Fruit fly (Drosophila melanogaster) whole organism, embryonic: ENCODE measurements around the gene CG6607.

Experiments used
- Awh ChIP-seq: fragments of 200-800 bp; sonication (Bioruptor generic); IDR thresholded peaks from 2 replicates; pipeline ENCODE4, ENCODE4 v1.3.6; 2022; ENCODE audit warnings: missing biosample characterization, missing genetic modification characterization
- B-H2 ChIP-seq: fragments of 200-800 bp; sonication (Bioruptor generic); optimal IDR thresholded peaks from 2 replicates; lab custom pipeline; 2018; ENCODE audit warnings: missing biosample characterization, mild to moderate bottlenecking, missing genetic modification characterization
- CG10366 ChIP-seq: fragments of 200-800 bp; sonication (Bioruptor generic); IDR thresholded peaks from 2 replicates; pipeline ENCODE4 v1.3.6; 2022; ENCODE audit warnings: missing biosample characterization, missing genetic modification characterization
- CG11456 ChIP-seq: fragments of 200-800 bp; sonication (Bioruptor generic); IDR thresholded peaks from 3 replicates; pipeline ENCODE4 v1.3.6; 2022; ENCODE audit warnings: missing biosample characterization, missing genetic modification characterization
- CG11695 ChIP-seq: fragments of 200-800 bp; sonication (Bioruptor generic); IDR thresholded peaks from 3 replicates; pipeline ENCODE4 v1.3.6; 2022; ENCODE audit warnings: missing biosample characterization, missing genetic modification characterization
- CG1233 ChIP-seq: fragments of 200-800 bp; sonication (Bioruptor generic); optimal IDR thresholded peaks from 4 replicates; lab custom pipeline; 2018; ENCODE audit warnings: missing biosample characterization, mild to moderate bottlenecking, missing genetic modification characterization
- CG12769 ChIP-seq: fragments of 200-800 bp; sonication (Bioruptor generic); optimal IDR thresholded peaks from 2 replicates; lab custom pipeline; 2019; ENCODE audit warnings: missing biosample characterization, mild to moderate bottlenecking, missing genetic modification characterization, moderate library complexity
- CG13287 ChIP-seq: fragments of 200-800 bp; sonication (Bioruptor generic); IDR thresholded peaks from 2 replicates; pipeline ENCODE4 v1.3.6; 2022; ENCODE audit warnings: missing biosample characterization, missing genetic modification characterization; ENCODE audit not compliant: partially characterized antibody
- CG13424 ChIP-seq: fragments of 200-800 bp; sonication (Bioruptor generic); optimal IDR thresholded peaks from 2 replicates; lab custom pipeline; 2019; ENCODE audit warnings: missing biosample characterization, mild to moderate bottlenecking, missing genetic modification characterization, moderate library complexity
- CG14667 ChIP-seq: fragments of 200-800 bp; sonication (Bioruptor generic); IDR thresholded peaks from 2 replicates; pipeline ENCODE4 v1.3.6; 2022; ENCODE audit warnings: missing biosample characterization, missing genetic modification characterization
- CG17359 ChIP-seq: fragments of 200-800 bp; sonication (Bioruptor generic); optimal IDR thresholded peaks from 3 replicates; lab custom pipeline; 2018; ENCODE audit warnings: missing biosample characterization, mild to moderate bottlenecking, missing genetic modification characterization, moderate library complexity
- CG30431 ChIP-seq: fragments of 200-800 bp; sonication (Bioruptor generic); optimal IDR thresholded peaks from 2 replicates; lab custom pipeline; 2017; ENCODE audit warnings: missing biosample characterization, missing genetic modification characterization
- CG32772 ChIP-seq: fragments of 200-800 bp; sonication (Bioruptor generic); IDR thresholded peaks from 2 replicates; pipeline ENCODE4 v1.3.6; 2022; ENCODE audit warnings: missing biosample characterization, missing genetic modification characterization
- CG4730 ChIP-seq: fragments of 200-800 bp; sonication (Bioruptor generic); IDR thresholded peaks from 2 replicates; pipeline ENCODE4 v1.3.6; 2022; ENCODE audit warnings: missing biosample characterization, missing genetic modification characterization
- CG4854 ChIP-seq: fragments of 200-800 bp; sonication (Bioruptor generic); optimal IDR thresholded peaks from 2 replicates; lab custom pipeline; 2016; ENCODE audit warnings: missing biosample characterization, missing genetic modification characterization, inconsistent platforms
- CG8359 ChIP-seq: fragments of 200-800 bp; sonication (Bioruptor generic); optimal IDR thresholded peaks from 2 replicates; lab custom pipeline; 2017; ENCODE audit warnings: missing biosample characterization, mild to moderate bottlenecking, missing genetic modification characterization, borderline replicate concordance
- CG9932 ChIP-seq: fragments of 200-800 bp; sonication (Bioruptor generic); IDR thresholded peaks from 2 replicates; pipeline ENCODE4 v1.3.6; 2022; ENCODE audit warnings: missing biosample characterization, missing genetic modification characterization
- CTCF ChIP-seq: fragments of 200-800 bp; sonication (Bioruptor generic); optimal IDR thresholded peaks from 2 replicates; lab custom pipeline; 2017; ENCODE audit warnings: missing biosample characterization, mild to moderate bottlenecking, missing genetic modification characterization, moderate library complexity
- Drgx ChIP-seq: fragments of 200-800 bp; sonication (Bioruptor generic); IDR thresholded peaks from 2 replicates; pipeline ENCODE4 v1.3.6; 2022; ENCODE audit warnings: missing biosample characterization, missing genetic modification characterization
- E2f1 ChIP-seq: fragments of 200-800 bp; sonication (Bioruptor generic); IDR thresholded peaks from 2 replicates; pipeline ENCODE4 v1.3.6; 2022; ENCODE audit warnings: missing biosample characterization, missing genetic modification characterization
- Eip74EF ChIP-seq, 2 experiments: fragments of 200-800 bp in 1 of 2; fragments of >200 bp in 1 of 2; sonication (Bioruptor generic) in 1 of 2; optimal IDR thresholded peaks; 2 replicates each; lab custom pipeline; 2017 to 2019; ENCODE audit warnings: missing biosample characterization in 2 of 2, missing genetic modification characterization in 2 of 2, mild to moderate bottlenecking in 1 of 2, moderate library complexity in 1 of 2
- Elba2 ChIP-seq: fragments of 200-800 bp; sonication (Bioruptor generic); optimal IDR thresholded peaks from 3 replicates; lab custom pipeline; 2016; ENCODE audit warnings: missing biosample characterization, missing genetic modification characterization
- H15 ChIP-seq: fragments of 200-800 bp; sonication (Bioruptor generic); IDR thresholded peaks from 3 replicates; pipeline ENCODE4 v1.3.6; 2022; ENCODE audit warnings: missing biosample characterization, missing genetic modification characterization
- HLH54F ChIP-seq: fragments of 200-800 bp; sonication (Bioruptor generic); optimal IDR thresholded peaks from 3 replicates; lab custom pipeline; 2016; ENCODE audit warnings: missing biosample characterization, missing genetic modification characterization
- Hsf ChIP-seq: fragments of 200-800 bp; sonication (Bioruptor generic); optimal IDR thresholded peaks from 3 replicates; lab custom pipeline; 2016; ENCODE audit warnings: missing biosample characterization, missing genetic modification characterization
- Rfx ChIP-seq: fragments of 200-800 bp; sonication (Bioruptor generic); IDR thresholded peaks from 2 replicates; pipeline ENCODE4 v1.3.6; 2022; ENCODE audit warnings: missing biosample characterization, missing genetic modification characterization
- Xbp1 ChIP-seq: fragments of 200-800 bp; sonication (Bioruptor generic); optimal IDR thresholded peaks from 3 replicates; lab custom pipeline; 2016; ENCODE audit warnings: missing biosample characterization, mild to moderate bottlenecking, missing genetic modification characterization
- Xrp1 ChIP-seq: fragments of 200-800 bp; sonication (Bioruptor generic); IDR thresholded peaks from 2 replicates; pipeline ENCODE4 v1.3.6; 2022; ENCODE audit warnings: missing biosample characterization, missing genetic modification characterization
- ara ChIP-seq: fragments of 200-800 bp; sonication (Bioruptor generic); IDR thresholded peaks from 2 replicates; pipeline ENCODE4 v1.3.6; 2022; ENCODE audit warnings: missing biosample characterization, missing genetic modification characterization
- az2 ChIP-seq: fragments of 200-800 bp; sonication (Bioruptor generic); optimal IDR thresholded peaks from 3 replicates; lab custom pipeline; 2016; ENCODE audit warnings: missing biosample characterization, missing genetic modification characterization
- ci ChIP-seq: fragments of 200-800 bp; sonication (Bioruptor generic); IDR thresholded peaks from 3 replicates; pipeline ENCODE4 v1.3.6; 2022; ENCODE audit warnings: missing biosample characterization, missing genetic modification characterization
- en ChIP-seq: fragments of 200-800 bp; sonication (Bioruptor generic); optimal IDR thresholded peaks from 2 replicates; lab custom pipeline; 2016; ENCODE audit warnings: missing biosample characterization, missing genetic modification characterization
- esg ChIP-seq: fragments of 200-800 bp; sonication (Bioruptor generic); conservative IDR thresholded peaks from 2 replicates; pipeline ENCODE4 v1.3.6; 2022; ENCODE audit warnings: missing biosample characterization, missing genetic modification characterization
- eyg ChIP-seq: fragments of 200-800 bp; sonication (Bioruptor generic); optimal IDR thresholded peaks from 3 replicates; lab custom pipeline; 2016; ENCODE audit warnings: missing biosample characterization, missing genetic modification characterization
- ftz-f1 ChIP-seq: fragments of 200-800 bp; sonication (Bioruptor generic); optimal IDR thresholded peaks from 2 replicates; lab custom pipeline; 2016; ENCODE audit warnings: missing biosample characterization, missing genetic modification characterization
- jumu ChIP-seq: fragments of 200-800 bp; sonication (Bioruptor generic); optimal IDR thresholded peaks from 3 replicates; lab custom pipeline; 2016; ENCODE audit warnings: missing biosample characterization, missing genetic modification characterization
- kni ChIP-seq: fragments of 200-800 bp; sonication (Bioruptor generic); optimal IDR thresholded peaks from 3 replicates; lab custom pipeline; 2017; ENCODE audit warnings: mild to moderate bottlenecking, missing biosample characterization, missing genetic modification reagents, missing genetic modification characterization
- lov ChIP-seq, 2 experiments: fragments of 200-800 bp in 1 of 2; fragments of >200 bp in 1 of 2; sonication (Bioruptor generic) in 1 of 2; IDR thresholded peaks in 1 of 2; optimal IDR thresholded peaks in 1 of 2; 2 replicates in 1 of 2; 3 replicates in 1 of 2; pipeline versions ENCODE4 v1.3.6 to Lab custom; 2017 to 2022; ENCODE audit warnings: missing biosample characterization in 1 of 2, missing genetic modification characterization in 1 of 2
- org-1 ChIP-seq: fragments of 200-800 bp; sonication (Bioruptor generic); optimal IDR thresholded peaks from 2 replicates; lab custom pipeline; 2017; ENCODE audit warnings: missing biosample characterization, missing genetic modification characterization
- pan ChIP-seq, 4 experiments: fragments of >200 bp in 3 of 4; fragments of 200-800 bp in 1 of 4; sonication (Bioruptor generic) in 1 of 4; optimal IDR thresholded peaks in 3 of 4; IDR thresholded peaks in 1 of 4; 2 replicates each; pipeline versions ENCODE4 v1.3.6 to Lab custom; 2017 to 2022; ENCODE audit warnings: missing biosample characterization in 2 of 4, missing genetic modification characterization in 2 of 4, mixed read lengths in 1 of 4
- pum ChIP-seq: fragments of 200-800 bp; sonication (Bioruptor generic); optimal IDR thresholded peaks from 2 replicates; lab custom pipeline; 2016; ENCODE audit warnings: missing biosample characterization, missing genetic modification characterization
- ranshi ChIP-seq: fragments of 200-800 bp; sonication (Bioruptor generic); IDR thresholded peaks from 2 replicates; pipeline ENCODE4 v1.3.6; 2022; ENCODE audit warnings: missing biosample characterization, missing genetic modification characterization
- row ChIP-seq: fragments of 200-800 bp; sonication (Bioruptor generic); IDR thresholded peaks from 3 replicates; pipeline ENCODE4 v1.3.6; 2022; ENCODE audit warnings: missing biosample characterization, missing genetic modification characterization
- slbo ChIP-seq: fragments of 200-800 bp; sonication (Bioruptor generic); IDR thresholded peaks from 2 replicates; pipeline ENCODE4 v1.3.6; 2022; ENCODE audit warnings: missing biosample characterization, missing genetic modification characterization
- tin ChIP-seq: fragments of 200-800 bp; sonication (Bioruptor generic); optimal IDR thresholded peaks from 3 replicates; lab custom pipeline; 2016; ENCODE audit warnings: missing biosample characterization, missing genetic modification characterization
- tll ChIP-seq, 2 experiments: fragments of 200-800 bp in 1 of 2; fragments of >200 bp in 1 of 2; sonication (Bioruptor generic) in 1 of 2; optimal IDR thresholded peaks; 2 replicates each; lab custom pipeline; 2017 to 2019; ENCODE audit warnings: missing biosample characterization in 2 of 2, missing genetic modification characterization in 2 of 2, mild to moderate bottlenecking in 1 of 2, moderate library complexity in 1 of 2

The CG6607 gene

dm6 chr3R:24524426-24524974, 3.3 kb upstream of the CG6607 start, which contains the start of gene Jhbp12 (continued):
- TF ChIP-seq jumu (GFP tag; lab: Kevin White, UChicago) = no peak
- peak in 1 of 2 experiments; percentile 39 for TF ChIP-seq Eip74EF (GFP tag; optimal IDR thresholded peaks at IDR 0.05; lab: Kevin White, UChicago)
- TF ChIP-seq pum (GFP tag; lab: Kevin White, UChicago) = no peak
- TF ChIP-seq CG13287 (GFP tag; lab: Robert Waterston, UW) = peak; percentile 43; the same call in 1 of the 2 replicates
- peak; percentile 19 for TF ChIP-seq CTCF (GFP tag; lab: Kevin White, UChicago)
- TF ChIP-seq CG9932 (GFP tag; lab: Robert Waterston, UW) = 0 out of 2 replicates have a peak, but pooled peaks have one; percentile 17
- no peak for TF ChIP-seq HLH54F (GFP tag; lab: Kevin White, UChicago)
- TF ChIP-seq kni = no peak

dm6 chr3R:24525983-24526661, 1.7 kb upstream of the CG6607 start:
- TF ChIP-seq Rfx (peak; percentile 53), pan (optimal IDR thresholded peaks at IDR 0.05; lab: Kevin White, UChicago) (no peak), pan (GFP tag; optimal IDR thresholded peaks at IDR 0.05 in 1 of 2, IDR thresholded peaks at IDR 0.05 in 1 of 2) (peak in 1 of 2 experiments; percentile 57), slbo (GFP tag; lab: Robert Waterston, UW) (peak; percentile 35; the same call in 1 of the 2 replicates), CG4854 (GFP tag; lab: Kevin White, UChicago) (no peak), en (GFP tag; lab: Kevin White, UChicago) (no peak), CG11695 (GFP tag; lab: Robert Waterston, UW) (peak; percentile 45; the same call in 1 of the 3 replicates), CG32772 (GFP tag; lab: Robert Waterston, UW) (0 out of 2 replicates have a peak, but pooled peaks have one; percentile 14), CG30431 (no peak), ara (GFP tag; lab: Robert Waterston, UW) (no peak), row (GFP tag; lab: Robert Waterston, UW) (peak; percentile 47; the same call in 2 of the 3 replicates), Elba2 (GFP tag; lab: Kevin White, UChicago) (no peak), CG17359 (tag; lab: Kevin White, UChicago) (peak; percentile 17), Xrp1 (peak; percentile 12; the same call in 1 of the 2 replicates), az2 (no peak), ranshi (GFP tag; lab: Robert Waterston, UW) (peak; percentile 30; the same call in 1 of the 2 replicates), ftz-f1 (GFP tag; lab: Kevin White, UChicago) (peak; percentile 8), CG8359 (no peak), CG4730 (GFP tag; lab: Robert Waterston, UW) (peak; percentile 14; the same call in 1 of the 2 replicates), tll (GFP tag; optimal IDR thresholded peaks at IDR 0.05; lab: Kevin White, UChicago) (no peak), CG14667 (GFP tag; lab: Robert Waterston, UW) (0 out of 2 replicates have a peak, but pooled peaks have one; percentile 20), Drgx (peak; percentile 58), CG13424 (tag; lab: Kevin White, UChicago) (peak; percentile 12), B-H2 (GFP tag; lab: Kevin White, UChicago) (no peak), CG1233 (GFP tag; lab: Kevin White, UChicago) (no peak), H15 (peak; percentile 39; the same call in 1 of the 3 replicates), Hsf (GFP tag; lab: Kevin White, UChicago) (no peak), Eip74EF (GFP tag; optimal IDR thresholded peaks at IDR 0.05; lab: Kevin White, UChicago) (peak in 1 of 2 experiments; percentile 95), Awh (GFP tag; lab: Robert Waterston, UW) (peak; percentile 49), E2f1 (peak; percentile 37), CG11456 (GFP tag; lab: Robert Waterston, UW) (0 out of 3 replicates have a peak, but pooled peaks have one; percentile 21), esg (GFP tag; lab: Robert Waterston, UW) (peak; percentile 20; the same call in 1 of the 2 replicates), tin (GFP tag; lab: Kevin White, UChicago) (peak; percentile 9), lov (optimal IDR thresholded peaks at IDR 0.05; lab: Kevin White, UChicago) (no peak), lov (GFP tag; IDR thresholded peaks at IDR 0.05; lab: Robert Waterston, UW) (0 out of 3 replicates have a peak, but pooled peaks have one; percentile 25), org-1 (no peak), CG10366 (GFP tag; lab: Robert Waterston, UW) (peak; percentile 42), CG12769 (peak; percentile 34), Xbp1 (GFP tag; lab: Kevin White, UChicago) (peak; percentile 11), ci (GFP tag; lab: Robert Waterston, UW) (0 out of 3 replicates have a peak, but pooled peaks have one; percentile 46), eyg (GFP tag; lab: Kevin White, UChicago) (no peak)
